Fruit fly (Drosophila melanogaster) whole organism, embryonic: ENCODE results near the gene Ube3a.

Experiments used
- ATbp ChIP-seq: fragments of 200-800 bp; sonication (Bioruptor generic); optimal IDR thresholded peaks from 2 replicates; lab custom pipeline; 2017; ENCODE audit warnings: missing biosample characterization, mild to moderate bottlenecking, missing genetic modification characterization, missing genetic modification reagents
- Adf1 ChIP-seq: fragments of 200-800 bp; sonication (Bioruptor generic); IDR thresholded peaks from 2 replicates; pipeline ENCODE4 v1.3.6; 2022; ENCODE audit warnings: missing biosample characterization, missing genetic modification characterization
- CG11504 ChIP-seq: fragments of 200-800 bp; sonication (Bioruptor generic); optimal IDR thresholded peaks from 3 replicates; lab custom pipeline; 2019; ENCODE audit warnings: missing biosample characterization, mild to moderate bottlenecking, missing genetic modification characterization, moderate library complexity
- CG11695 ChIP-seq: fragments of 200-800 bp; sonication (Bioruptor generic); IDR thresholded peaks from 3 replicates; pipeline ENCODE4 v1.3.6; 2022; ENCODE audit warnings: missing biosample characterization, missing genetic modification characterization
- CG12391 ChIP-seq: fragments of 200-800 bp; sonication (Bioruptor generic); optimal IDR thresholded peaks from 3 replicates; lab custom pipeline; 2018; ENCODE audit warnings: missing biosample characterization, mild to moderate bottlenecking, missing genetic modification characterization, moderate library complexity
- CG15269 ChIP-seq: fragments of 200-800 bp; sonication (Bioruptor generic); optimal IDR thresholded peaks from 2 replicates; lab custom pipeline; 2018; ENCODE audit warnings: missing biosample characterization, mild to moderate bottlenecking, missing genetic modification characterization, moderate library complexity
- CG1603 ChIP-seq: fragments of 200-800 bp; sonication (Bioruptor generic); optimal IDR thresholded peaks from 2 replicates; lab custom pipeline; 2019; ENCODE audit warnings: missing biosample characterization, mild to moderate bottlenecking, missing genetic modification characterization, moderate library complexity
- CG17186 ChIP-seq: fragments of 200-800 bp; sonication (Bioruptor generic); optimal IDR thresholded peaks from 3 replicates; lab custom pipeline; 2017; ENCODE audit warnings: missing biosample characterization, missing genetic modification reagents, missing genetic modification characterization
- CG17912 ChIP-seq: fragments of 200-800 bp; sonication (Bioruptor generic); optimal IDR thresholded peaks from 2 replicates; lab custom pipeline; 2018; ENCODE audit warnings: missing biosample characterization, mild to moderate bottlenecking, missing genetic modification characterization
- CG18262 ChIP-seq: fragments of 200-800 bp; optimal IDR thresholded peaks from 3 replicates; lab custom pipeline; 2019; ENCODE audit warnings: missing biosample characterization, mild to moderate bottlenecking, missing genetic modification characterization, moderate library complexity
- CG1832 ChIP-seq: fragments of 200-800 bp; sonication (Bioruptor generic); optimal IDR thresholded peaks from 2 replicates; lab custom pipeline; 2017; ENCODE audit warnings: missing biosample characterization, mild to moderate bottlenecking, missing genetic modification characterization, inconsistent platforms
- CG2678 ChIP-seq: fragments of 200-800 bp; sonication (Bioruptor generic); optimal IDR thresholded peaks from 3 replicates; lab custom pipeline; 2019; ENCODE audit warnings: missing biosample characterization, mild to moderate bottlenecking, missing genetic modification characterization, moderate library complexity
- CG31388 ChIP-seq: fragments of 200-800 bp; sonication (Bioruptor generic); optimal IDR thresholded peaks from 2 replicates; lab custom pipeline; 2016; ENCODE audit warnings: missing biosample characterization, missing genetic modification characterization
- CG3281 ChIP-seq: fragments of 200-800 bp; sonication (Bioruptor generic); optimal IDR thresholded peaks from 3 replicates; lab custom pipeline; 2017; ENCODE audit warnings: missing biosample characterization, mild to moderate bottlenecking, missing genetic modification characterization
- CG3847 ChIP-seq: fragments of 200-800 bp; sonication (Bioruptor generic); IDR thresholded peaks from 2 replicates; pipeline ENCODE4 v1.3.6; 2022; ENCODE audit warnings: missing biosample characterization, missing genetic modification characterization
- CG7372 ChIP-seq: fragments of 200-800 bp; sonication (Bioruptor generic); IDR thresholded peaks from 2 replicates; pipeline ENCODE4 v1.3.6; 2022; ENCODE audit warnings: missing biosample characterization, missing genetic modification characterization
- CG8290 ChIP-seq, 3 experiments: fragments of 200-800 bp; sonication (Bioruptor generic); optimal IDR thresholded peaks; 2 replicates each; lab custom pipeline; 2016 to 2019; ENCODE audit warnings: missing biosample characterization in 3 of 3, missing genetic modification characterization in 3 of 3, mild to moderate bottlenecking in 2 of 3, moderate library complexity in 1 of 3
- Chrac-16 ChIP-seq: fragments of 200-800 bp; sonication (Bioruptor generic); optimal IDR thresholded peaks from 3 replicates; lab custom pipeline; 2016; ENCODE audit warnings: missing biosample characterization, missing genetic modification characterization
- HLH3B ChIP-seq: fragments of 200-800 bp; sonication (Bioruptor generic); IDR thresholded peaks from 2 replicates; pipeline ENCODE4 v1.3.6; 2022; ENCODE audit warnings: missing biosample characterization, missing genetic modification characterization
- Hey ChIP-seq: fragments of 200-800 bp; sonication (Bioruptor generic); optimal IDR thresholded peaks from 3 replicates; lab custom pipeline; 2018; ENCODE audit warnings: missing biosample characterization, mild to moderate bottlenecking, missing genetic modification characterization
- Meics ChIP-seq: fragments of 200-800 bp; sonication (Bioruptor generic); optimal IDR thresholded peaks from 2 replicates; lab custom pipeline; 2017; ENCODE audit warnings: missing biosample characterization, mild to moderate bottlenecking, missing genetic modification characterization
- Mrtf ChIP-seq: fragments of 200-800 bp; sonication (Bioruptor generic); IDR thresholded peaks from 3 replicates; pipeline ENCODE4 v1.3.6; 2022; ENCODE audit warnings: missing biosample characterization, missing genetic modification characterization
- PHDP ChIP-seq: fragments of 200-800 bp; sonication (Bioruptor generic); optimal IDR thresholded peaks from 3 replicates; lab custom pipeline; 2018; ENCODE audit warnings: missing biosample characterization, mild to moderate bottlenecking, missing genetic modification characterization, moderate library complexity
- Sry-β ChIP-seq: fragments of 200-800 bp; sonication (Bioruptor generic); optimal IDR thresholded peaks from 2 replicates; lab custom pipeline; 2018; ENCODE audit warnings: missing biosample characterization, mild to moderate bottlenecking, missing genetic modification characterization, moderate library complexity
- ara ChIP-seq: fragments of 200-800 bp; sonication (Bioruptor generic); IDR thresholded peaks from 2 replicates; pipeline ENCODE4 v1.3.6; 2022; ENCODE audit warnings: missing biosample characterization, missing genetic modification characterization
- az2 ChIP-seq: fragments of 200-800 bp; sonication (Bioruptor generic); optimal IDR thresholded peaks from 3 replicates; lab custom pipeline; 2016; ENCODE audit warnings: missing biosample characterization, missing genetic modification characterization
- bsh ChIP-seq, 2 experiments: fragments of 200-800 bp; sonication (Bioruptor generic); optimal IDR thresholded peaks; 2 replicates each; lab custom pipeline; 2017 to 2018; ENCODE audit warnings: mild to moderate bottlenecking in 2 of 2, missing biosample characterization in 2 of 2, missing genetic modification characterization in 2 of 2, moderate library complexity in 1 of 2
- cad ChIP-seq: fragments of >200 bp; optimal IDR thresholded peaks from 2 replicates; lab custom pipeline; 2017; ENCODE audit warnings: missing biosample characterization, missing genetic modification characterization
- chn ChIP-seq: fragments of 200-800 bp; sonication (Bioruptor generic); optimal IDR thresholded peaks from 2 replicates; lab custom pipeline; 2016; ENCODE audit warnings: missing biosample characterization, missing genetic modification characterization
- corto ChIP-seq: fragments of 200-800 bp; sonication (Bioruptor generic); optimal IDR thresholded peaks from 2 replicates; lab custom pipeline; 2016; ENCODE audit warnings: missing biosample characterization, mild to moderate bottlenecking, missing genetic modification characterization, moderate library complexity
- crol ChIP-seq: fragments of 200-800 bp; sonication (Bioruptor generic); IDR thresholded peaks from 2 replicates; pipeline ENCODE4 v1.3.6; 2022; ENCODE audit warnings: missing biosample characterization, missing genetic modification characterization
- en ChIP-seq: fragments of 200-800 bp; sonication (Bioruptor generic); optimal IDR thresholded peaks from 2 replicates; lab custom pipeline; 2016; ENCODE audit warnings: missing biosample characterization, missing genetic modification characterization
- exex ChIP-seq: fragments of 200-800 bp; sonication (Bioruptor generic); optimal IDR thresholded peaks from 4 replicates; lab custom pipeline; 2018; ENCODE audit warnings: missing biosample characterization, mild to moderate bottlenecking, missing genetic modification characterization, moderate library complexity
- hb ChIP-seq: fragments of 200-800 bp; sonication (Bioruptor generic); IDR thresholded peaks from 3 replicates; pipeline ENCODE4 v1.3.6; 2022; ENCODE audit warnings: missing biosample characterization, missing genetic modification characterization; ENCODE audit not compliant: partially characterized antibody
- ken ChIP-seq: fragments of 200-800 bp; sonication (Bioruptor generic); IDR thresholded peaks from 3 replicates; pipeline ENCODE4 v1.3.6; 2022; ENCODE audit warnings: missing biosample characterization, missing genetic modification characterization
- lab ChIP-seq: fragments of 200-800 bp; sonication (Bioruptor generic); optimal IDR thresholded peaks from 3 replicates; lab custom pipeline; 2017; ENCODE audit warnings: missing biosample characterization, missing genetic modification characterization, mild to moderate bottlenecking, moderate library complexity, missing genetic modification reagents
- lmd ChIP-seq: fragments of 200-800 bp; sonication (Bioruptor generic); IDR thresholded peaks from 2 replicates; pipeline ENCODE4 v1.3.6; 2022; ENCODE audit warnings: missing biosample characterization, missing genetic modification characterization
- mirr ChIP-seq: fragments of 200-800 bp; sonication (Bioruptor generic); optimal IDR thresholded peaks from 3 replicates; lab custom pipeline; 2018; ENCODE audit warnings: missing biosample characterization, mild to moderate bottlenecking, missing genetic modification characterization
- nau ChIP-seq: fragments of 200-800 bp; sonication (Bioruptor generic); optimal IDR thresholded peaks from 3 replicates; lab custom pipeline; 2017; ENCODE audit warnings: missing biosample characterization, mild to moderate bottlenecking, missing genetic modification characterization, missing genetic modification reagents
- sug ChIP-seq: fragments of 200-800 bp; optimal IDR thresholded peaks from 2 replicates; lab custom pipeline; 2019; ENCODE audit warnings: missing biosample characterization, mild to moderate bottlenecking, missing genetic modification characterization, moderate library complexity
- ttk ChIP-seq: fragments of 200-800 bp; sonication (Bioruptor generic); IDR thresholded peaks from 2 replicates; pipeline ENCODE4 v2.1.2; 2022; ENCODE audit warnings: missing biosample characterization, missing genetic modification characterization
- vfl ChIP-seq: fragments of 200-800 bp; sonication (Bioruptor generic); optimal IDR thresholded peaks from 2 replicates; lab custom pipeline; 2016; ENCODE audit warnings: missing biosample characterization, missing genetic modification characterization
- vvl ChIP-seq: fragments of 200-800 bp; sonication (Bioruptor generic); IDR thresholded peaks from 2 replicates; pipeline ENCODE4 v1.3.6; 2022; ENCODE audit warnings: missing biosample characterization, missing genetic modification characterization

The Ube3a gene

DNA sequence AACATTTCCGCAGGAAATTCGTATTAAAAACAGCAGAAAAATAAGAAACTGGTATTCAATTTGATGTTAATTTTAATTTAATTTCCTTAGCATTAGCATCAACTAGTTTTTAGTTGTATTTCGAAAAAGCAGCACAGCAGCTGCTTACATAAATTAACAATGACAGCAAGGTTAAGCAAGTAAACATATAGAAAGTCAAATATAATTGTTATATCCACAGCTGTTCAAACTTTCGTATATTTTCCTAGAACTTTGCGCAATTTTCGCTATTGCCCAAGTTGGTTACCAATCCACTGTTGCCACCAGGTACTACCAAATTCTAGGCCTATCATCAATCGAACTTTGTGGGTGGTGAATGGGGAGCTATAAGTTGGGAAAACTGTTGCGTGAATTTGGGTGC, 20.4 kb downstream of the Ube3a start (continued):
- TF ChIP-seq CG3281 (GFP tag; lab: Kevin White, UChicago), result peak; percentile 29
- no peak for TF ChIP-seq CG11695 (GFP tag; lab: Robert Waterston, UW)
- TF ChIP-seq ATbp (GFP tag; lab: Kevin White, UChicago), result peak; percentile 10
- peak; percentile 24 for TF ChIP-seq PHDP (tag; lab: Kevin White, UChicago)
- no peak for TF ChIP-seq CG8290 (GFP tag; optimal IDR thresholded peaks at IDR 0.05; lab: Kevin White, UChicago)
- peak in 1 of 2 experiments; percentile 42 for TF ChIP-seq CG8290 (tag; optimal IDR thresholded peaks at IDR 0.05; lab: Kevin White, UChicago)
- TF ChIP-seq CG2678, result peak; percentile 19
- TF ChIP-seq Meics (GFP tag; lab: Kevin White, UChicago), result peak; percentile 35
- TF ChIP-seq lab (GFP tag; lab: Kevin White, UChicago), result peak; percentile 56

- TF ChIP-seq CG3847 (GFP tag; lab: Robert Waterston, UW) (no peak), CG17186 (GFP tag; lab: Kevin White, UChicago) (no peak), ara (no peak), lmd (GFP tag; lab: Robert Waterston, UW) (no peak), Sry-β (no peak), CG15269 (tag; lab: Kevin White, UChicago) (no peak), vfl (GFP tag; lab: Kevin White, UChicago) (no peak), CG1832 (GFP tag; lab: Kevin White, UChicago) (no peak), lab (GFP tag; lab: Kevin White, UChicago) (no peak), CG31388 (GFP tag; lab: Kevin White, UChicago) (no peak), Chrac-16 (GFP tag; lab: Kevin White, UChicago) (no peak), CG17912 (GFP tag; lab: Kevin White, UChicago) (no peak), CG11504 (tag; lab: Kevin White, UChicago) (no peak), sug (tag; lab: Kevin White, UChicago) (no peak), Adf1 (GFP tag; lab: Robert Waterston, UW) (no peak)
These were observed 23.6 kb downstream of the Ube3a start for dm6 chr3L:11186768-11187167.

dm6 chr3L:11183965-11184364, 26.4 kb downstream of the Ube3a start:
- peak; percentile 61 for TF ChIP-seq mirr
- no peak for TF ChIP-seq corto (GFP tag; lab: Kevin White, UChicago)
- TF ChIP-seq hb, result no peak
- peak; percentile 2 for TF ChIP-seq sug (tag; lab: Kevin White, UChicago)
- 0 out of 3 replicates have a peak, but pooled peaks have one; percentile 10 for TF ChIP-seq Mrtf (GFP tag; lab: Robert Waterston, UW)
- peak; percentile 76 for TF ChIP-seq crol (GFP tag; lab: Robert Waterston, UW)

DNA sequence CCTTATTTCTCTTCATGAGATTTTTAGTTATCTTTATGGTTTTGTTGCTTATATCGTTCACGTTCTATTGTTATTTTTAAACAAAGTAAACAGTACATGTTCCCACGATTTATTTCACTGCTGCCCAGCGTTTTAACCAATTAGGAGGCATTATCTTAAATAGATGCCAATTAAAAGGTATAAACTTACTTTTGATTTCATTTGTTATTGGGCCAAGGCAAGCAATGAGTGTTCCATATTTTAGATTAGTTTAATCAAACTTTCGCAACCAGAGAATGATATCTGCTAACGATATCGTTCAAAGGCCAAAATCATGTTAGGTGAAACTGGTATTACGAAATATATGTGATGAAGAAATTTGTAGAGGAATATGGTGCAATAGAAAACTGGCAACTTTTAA, 27.4 kb downstream of the Ube3a start:
- TF ChIP-seq mirr (peak; percentile 79), exex (peak; percentile 59), nau (GFP tag; lab: Kevin White, UChicago) (no peak), CG18262 (tag; lab: Kevin White, UChicago) (no peak)
- TF ChIP-seq, all 482 proteins: peak for 2

DNA sequence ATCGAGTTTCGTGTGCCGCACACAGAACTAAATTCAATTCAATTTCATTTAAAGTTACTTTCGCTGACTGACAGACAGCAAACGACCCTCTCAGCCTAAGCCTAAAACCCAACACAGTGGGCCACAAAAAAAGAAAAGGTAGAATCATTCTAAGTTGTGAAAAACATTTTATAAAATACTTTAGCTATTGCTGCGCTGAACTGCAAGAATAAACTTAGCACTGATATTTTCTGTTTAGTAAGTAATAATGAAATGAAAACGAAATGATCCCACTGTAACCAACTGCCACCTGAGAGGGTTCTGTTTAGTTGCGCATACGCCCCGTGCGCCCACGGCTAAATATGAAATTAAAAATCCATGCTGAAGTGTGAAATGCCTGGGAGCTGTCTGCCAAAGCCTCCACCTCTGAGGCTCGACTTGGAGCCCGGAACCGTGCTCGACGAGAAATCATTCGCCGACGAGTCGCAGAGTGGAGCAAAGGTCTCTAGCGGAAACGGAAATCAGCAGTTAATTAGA, 37.3 kb downstream of the Ube3a start, which contains the start of gene CG14142:
CG14142 (plus strand) TSS at position 466 of the 516 bp plus-strand sequence.
- no peak for TF ChIP-seq ken (GFP tag; lab: Robert Waterston, UW)
- TF ChIP-seq Hey (tag; lab: Kevin White, UChicago), result no peak
- peak; percentile 35 for TF ChIP-seq CG7372 (GFP tag; lab: Robert Waterston, UW)
- TF ChIP-seq cad, result no peak
- peak; percentile 15; the same call in 1 of the 2 replicates for TF ChIP-seq lmd (GFP tag; lab: Robert Waterston, UW)
- no peak for TF ChIP-seq en (GFP tag; lab: Kevin White, UChicago)
- TF ChIP-seq ttk (GFP tag; lab: Robert Waterston, UW), result no peak
- TF ChIP-seq HLH3B (GFP tag; lab: Robert Waterston, UW), result 0 out of 2 replicates have a peak, but pooled peaks have one; percentile 6
- TF ChIP-seq CG1603, result no peak
- TF ChIP-seq vvl, result 0 out of 2 replicates have a peak, but pooled peaks have one; percentile 16
- no peak for TF ChIP-seq chn (GFP tag; lab: Kevin White, UChicago)
- TF ChIP-seq CG12391, result peak; percentile 6
- TF ChIP-seq bsh (GFP tag; optimal IDR thresholded peaks at IDR 0.05; lab: Kevin White, UChicago), result peak in 1 of 2 experiments; percentile 32
- TF ChIP-seq az2 (GFP tag; lab: Kevin White, UChicago), result no peak
